Fruit fly (Drosophila melanogaster): ENCODE results near the gene comm3.

The comm3 gene

dm6 chr3L:15588514-15589138 is 58.9 kb downstream of the comm3 start, which contains the start of gene RhoGAP71E (continued):
- TF ChIP-seq CG1647 (GFP tag; optimal IDR thresholded peaks at IDR 0.05) (peak; percentile 19), HLHmδ (GFP tag; optimal IDR thresholded peaks at IDR 0.05) (peak; percentile 26), Hr51 (GFP tag; optimal IDR thresholded peaks at IDR 0.05) (peak in 1 of 2 experiments; percentile 0), bowl (GFP tag; IDR thresholded peaks at IDR 0.05) (no peak), CG31388 (GFP tag; optimal IDR thresholded peaks at IDR 0.05) (no peak), chinmo (GFP tag; IDR thresholded peaks at IDR 0.05; ENCODE audit: partially characterized antibody) (peak; percentile 64; the same call in 2 of the 4 replicates), Max (GFP tag; optimal IDR thresholded peaks at IDR 0.05) (peak; percentile 29), Ada2b (GFP tag; IDR thresholded peaks at IDR 0.05) (0 out of 2 replicates have a peak, but pooled peaks have one; percentile 51), scrt (GFP tag; optimal IDR thresholded peaks at IDR 0.05) (peak; percentile 33), CG18599 (GFP tag; optimal IDR thresholded peaks at IDR 0.05) (peak; percentile 73), Rx (GFP tag; IDR thresholded peaks at IDR 0.05) (0 out of 2 replicates have a peak, but pooled peaks have one; percentile 24), CG2120 (GFP tag; optimal IDR thresholded peaks at IDR 0.05) (no peak), CG34422 (GFP tag; IDR thresholded peaks at IDR 0.05) (no peak; the same call in 1 of the 3 replicates), CG12744 (GFP tag; optimal IDR thresholded peaks at IDR 0.05) (no peak), CG10543 (GFP tag; optimal IDR thresholded peaks at IDR 0.05) (peak; percentile 54), bigmax (GFP tag; optimal IDR thresholded peaks at IDR 0.05) (peak; percentile 24), CG17328 (GFP tag; IDR thresholded peaks at IDR 0.05) (peak; percentile 46; the same call in 1 of the 2 replicates), CG6175 (GFP tag; IDR thresholded peaks at IDR 0.05) (no peak), fd96Cb (tag; optimal IDR thresholded peaks at IDR 0.05) (peak; percentile 31), Bdp1 (GFP tag; optimal IDR thresholded peaks at IDR 0.05) (no peak), CG8089 (GFP tag; optimal IDR thresholded peaks at IDR 0.05) (peak; percentile 4), Mes4 (GFP tag; optimal IDR thresholded peaks at IDR 0.05) (peak; percentile 15), Ptx1 (GFP tag; IDR thresholded peaks at IDR 0.05) (peak; percentile 26; the same call in 1 of the 2 replicates), CG18764 (GFP tag; optimal IDR thresholded peaks at IDR 0.05) (no peak), bcd (GFP tag; optimal IDR thresholded peaks at IDR 0.05) (no peak), CG9727 (GFP tag; optimal IDR thresholded peaks at IDR 0.05) (peak; percentile 37), Ssrp (tag; optimal IDR thresholded peaks at IDR 0.05) (no peak), Sin3A (optimal IDR thresholded peaks at IDR 0.05) (peak; percentile 10), sug (tag; optimal IDR thresholded peaks at IDR 0.05) (peak; percentile 57), CG7928 (GFP tag; optimal IDR thresholded peaks at IDR 0.05) (no peak), CG10321 (GFP tag; IDR thresholded peaks at IDR 0.05) (0 out of 2 replicates have a peak, but pooled peaks have one; percentile 8), az2 (GFP tag; optimal IDR thresholded peaks at IDR 0.05) (no peak), CG32767 (GFP tag; IDR thresholded peaks at IDR 0.05) (peak; percentile 19; the same call in 1 of the 2 replicates), ash1 (GFP tag; optimal IDR thresholded peaks at IDR 0.05) (peak; percentile 28), CG9932 (GFP tag; IDR thresholded peaks at IDR 0.05) (peak; percentile 57), CG17361 (GFP tag; IDR thresholded peaks at IDR 0.05) (peak; percentile 69; the same call in 2 of the 3 replicates), CG12104 (GFP tag; optimal IDR thresholded peaks at IDR 0.05) (peak; percentile 15), CG3281 (GFP tag; optimal IDR thresholded peaks at IDR 0.05) (no peak), CrebB (tag; optimal IDR thresholded peaks at IDR 0.05) (peak; percentile 66), her (GFP tag; optimal IDR thresholded peaks at IDR 0.05) (peak; percentile 94), CG11696 (GFP tag; IDR thresholded peaks at IDR 0.05) (peak; percentile 36; the same call in 1 of the 2 replicates), CG7963 (GFP tag; IDR thresholded peaks at IDR 0.05; ENCODE audit: partially characterized antibody) (no peak), vfl (GFP tag; optimal IDR thresholded peaks at IDR 0.05) (no peak), CG11398 (GFP tag; optimal IDR thresholded peaks at IDR 0.05) (peak; percentile 6), Bgb (GFP tag; IDR thresholded peaks at IDR 0.05; ENCODE audit: partially characterized antibody) (peak; percentile 55; the same call in 1 of the 2 replicates), psq (GFP tag; optimal IDR thresholded peaks at IDR 0.05) (peak; percentile 90), CG14667 (GFP tag; IDR thresholded peaks at IDR 0.05) (0 out of 2 replicates have a peak, but pooled peaks have one; percentile 23), Fer3 (tag; optimal IDR thresholded peaks at IDR 0.05) (peak; percentile 31), NFAT (GFP tag; IDR thresholded peaks at IDR 0.05) (peak; percentile 54; the same call in 1 of the 2 replicates), CG31224 (GFP tag; IDR thresholded peaks at IDR 0.05) (peak; percentile 35; the same call in 1 of the 2 replicates)
